Worm (Caenorhabditis elegans) whole organism, L2 larva: ENCODE results near the gene gln-2.

ENCODE experiments used
- C34F6.9 ChIP-seq: fragments of 150-350 bp; optimal IDR thresholded peaks from 2 replicates; lab custom pipeline; 2014; ENCODE audit warnings: missing biosample characterization, missing genetic modification characterization
- R02D3.7 ChIP-seq: fragments of 150-350 bp; optimal IDR thresholded peaks from 2 replicates; lab custom pipeline; 2014; ENCODE audit warnings: missing biosample characterization, missing genetic modification characterization
- aly-2 ChIP-seq: fragments of 150-350 bp; optimal IDR thresholded peaks from 2 replicates; lab custom pipeline; 2014; ENCODE audit warnings: missing biosample characterization, missing genetic modification characterization
- ama-1 ChIP-seq: fragments of 150-350 bp; optimal IDR thresholded peaks from 2 replicates; lab custom pipeline; 2018; ENCODE audit warnings: inconsistent platforms
- blmp-1 ChIP-seq: sonication (generic microtip); optimal IDR thresholded peaks from 2 replicates; lab custom pipeline; 2017; ENCODE audit warnings: missing genetic modification characterization, mild to moderate bottlenecking, missing compliant biosample characterization, antibody characterized with exemption, moderate library complexity; ENCODE audit not compliant: insufficient read depth
- ceh-16 ChIP-seq: fragments of 150-350 bp; optimal IDR thresholded peaks from 2 replicates; lab custom pipeline; 2014; ENCODE audit warnings: missing biosample characterization, missing genetic modification characterization
- ceh-82 ChIP-seq: fragments of 150-350 bp; optimal IDR thresholded peaks from 2 replicates; lab custom pipeline; 2014; ENCODE audit warnings: missing biosample characterization, missing genetic modification characterization
- crh-2 ChIP-seq: sonication (generic microtip); optimal IDR thresholded peaks from 2 replicates; lab custom pipeline; 2017; ENCODE audit warnings: missing biosample characterization, missing genetic modification characterization
- dmd-4 ChIP-seq: sonication (generic microtip); optimal IDR thresholded peaks from 2 replicates; lab custom pipeline; 2017; ENCODE audit warnings: missing biosample characterization, missing genetic modification characterization
- elt-1 ChIP-seq: fragments of 150-350 bp; optimal IDR thresholded peaks from 2 replicates; lab custom pipeline; 2014; ENCODE audit warnings: missing biosample characterization, missing genetic modification characterization
- elt-3 ChIP-seq: sonication (generic microtip); optimal IDR thresholded peaks from 2 replicates; lab custom pipeline; 2017; ENCODE audit warnings: missing biosample characterization, missing genetic modification characterization
- fos-1 ChIP-seq: fragments of 150-350 bp; optimal IDR thresholded peaks from 2 replicates; lab custom pipeline; 2014; ENCODE audit warnings: missing biosample characterization, missing genetic modification characterization
- gmeb-1 ChIP-seq: fragments of 150-350 bp; optimal IDR thresholded peaks from 2 replicates; lab custom pipeline; 2014; ENCODE audit warnings: missing biosample characterization, missing genetic modification characterization
- lin-13 ChIP-seq: fragments of 150-350 bp; optimal IDR thresholded peaks from 2 replicates; lab custom pipeline; 2014; ENCODE audit warnings: missing biosample characterization, missing genetic modification reagents, missing genetic modification characterization
- lin-39 ChIP-seq: fragments of 150-350 bp; optimal IDR thresholded peaks from 2 replicates; lab custom pipeline; 2014; ENCODE audit warnings: missing biosample characterization, missing genetic modification reagents, missing genetic modification characterization
- lsy-2 ChIP-seq, 2 experiments: fragments of 150-350 bp in 1 of 2; sonication (generic microtip) in 1 of 2; optimal IDR thresholded peaks; 2 replicates each; lab custom pipeline; 2014 to 2017; ENCODE audit warnings: missing biosample characterization in 2 of 2, missing genetic modification characterization in 2 of 2
- mbf-1 ChIP-seq: sonication (generic microtip); optimal IDR thresholded peaks from 2 replicates; lab custom pipeline; 2017; ENCODE audit warnings: missing biosample characterization, missing genetic modification characterization
- mdl-1 ChIP-seq, 2 experiments: fragments of 150-350 bp in 1 of 2; sonication (generic microtip) in 1 of 2; optimal IDR thresholded peaks; 2 replicates each; lab custom pipeline; 2017; ENCODE audit warnings: missing biosample characterization in 2 of 2, missing genetic modification characterization in 2 of 2
- nhr-10 ChIP-seq: sonication (generic microtip); optimal IDR thresholded peaks from 2 replicates; lab custom pipeline; 2017; ENCODE audit warnings: missing biosample characterization, missing genetic modification characterization
- nhr-12 ChIP-seq: fragments of 150-350 bp; optimal IDR thresholded peaks from 2 replicates; lab custom pipeline; 2014; ENCODE audit warnings: missing biosample characterization, missing genetic modification characterization
- nhr-129 ChIP-seq: fragments of 150-350 bp; optimal IDR thresholded peaks from 2 replicates; lab custom pipeline; 2014; ENCODE audit warnings: missing biosample characterization, missing genetic modification characterization
- nhr-21 ChIP-seq: fragments of 150-350 bp; optimal IDR thresholded peaks from 2 replicates; lab custom pipeline; 2014; ENCODE audit warnings: missing biosample characterization, missing genetic modification characterization
- nhr-25 ChIP-seq: fragments of 150-350 bp; sonication (generic microtip); optimal IDR thresholded peaks from 3 replicates; lab custom pipeline; 2014; ENCODE audit warnings: missing biosample characterization, missing genetic modification characterization
- nhr-6 ChIP-seq: fragments of 150-350 bp; optimal IDR thresholded peaks from 2 replicates; lab custom pipeline; 2014; ENCODE audit warnings: missing biosample characterization, missing genetic modification characterization
- nhr-77 ChIP-seq: fragments of 150-350 bp; optimal IDR thresholded peaks from 2 replicates; lab custom pipeline; 2014; ENCODE audit warnings: missing biosample characterization, missing genetic modification characterization
- peb-1 ChIP-seq: fragments of 150-350 bp; optimal IDR thresholded peaks from 2 replicates; lab custom pipeline; 2014; ENCODE audit warnings: missing biosample characterization, missing genetic modification characterization
- sem-4 ChIP-seq: fragments of 150-350 bp; optimal IDR thresholded peaks from 2 replicates; lab custom pipeline; 2014; ENCODE audit warnings: missing biosample characterization, missing genetic modification reagents, missing genetic modification characterization
- skn-1 ChIP-seq: sonication (generic microtip); optimal IDR thresholded peaks from 2 replicates; lab custom pipeline; 2017; ENCODE audit warnings: missing biosample characterization, missing genetic modification characterization
- sma-3 ChIP-seq: sonication (generic microtip); optimal IDR thresholded peaks from 2 replicates; lab custom pipeline; 2016; ENCODE audit warnings: missing genetic modification reagents, missing genetic modification characterization, missing compliant biosample characterization
- sma-9 ChIP-seq, 2 experiments: fragments of 150-350 bp in 1 of 2; sonication (generic microtip) in 1 of 2; optimal IDR thresholded peaks; 2 replicates each; lab custom pipeline; 2014 to 2016; ENCODE audit warnings: missing genetic modification characterization in 2 of 2, mild to moderate bottlenecking in 1 of 2, missing biosample characterization in 1 of 2, missing compliant biosample characterization in 1 of 2, missing genetic modification reagents in 1 of 2, moderate library complexity in 1 of 2
- unc-55 ChIP-seq: fragments of 150-350 bp; sonication (generic microtip); optimal IDR thresholded peaks from 3 replicates; lab custom pipeline; 2014; ENCODE audit warnings: missing biosample characterization, missing genetic modification reagents, missing genetic modification characterization
- unc-62 ChIP-seq: fragments of 150-350 bp; optimal IDR thresholded peaks from 2 replicates; lab custom pipeline; 2014; ENCODE audit warnings: missing biosample characterization, missing genetic modification reagents, missing genetic modification characterization
- ztf-11 ChIP-seq: sonication (generic microtip); optimal IDR thresholded peaks from 2 replicates; lab custom pipeline; 2017; ENCODE audit warnings: missing biosample characterization, missing genetic modification characterization
- ztf-4 ChIP-seq: fragments of 150-350 bp; optimal IDR thresholded peaks from 2 replicates; lab custom pipeline; 2014; ENCODE audit warnings: missing biosample characterization, missing genetic modification characterization

Gene gln-2

ce11 chrIII:9956665-9957401 is 12.2 kb upstream of the gln-2 start, which contains the start of gene alx-1 (continued):
- TF ChIP-seq lin-39 (no peak), elt-1 (tag; lab: Kevin White, UChicago) (no peak), sma-9 (GFP tag; optimal IDR thresholded peaks at IDR 0.05; lab: Kevin White, UChicago) (no peak), sma-9 (tag; optimal IDR thresholded peaks at IDR 0.05; lab: Kevin White, UChicago) (no peak), C34F6.9 (tag; lab: Kevin White, UChicago) (no peak), mdl-1 (tag; optimal IDR thresholded peaks at IDR 0.05; lab: Kevin White, UChicago) (no peak), nhr-10 (tag; lab: Kevin White, UChicago) (no peak)

- TF ChIP-seq C34F6.9 (tag; lab: Kevin White, UChicago) (peak; percentile 66), nhr-25 (no peak), blmp-1 (tag; lab: Kevin White, UChicago) (no peak), nhr-6 (no peak), fos-1 (tag; lab: Kevin White, UChicago) (peak; percentile 5), peb-1 (tag; lab: Kevin White, UChicago) (no peak), nhr-77 (no peak), unc-55 (GFP tag; lab: Kevin White, UChicago) (peak; percentile 60), lin-13 (no peak), ceh-16 (no peak), lsy-2 (tag; optimal IDR thresholded peaks at IDR 0.05; lab: Kevin White, UChicago) (peak in 1 of 2 experiments; percentile 34), nhr-12 (tag; lab: Kevin White, UChicago) (no peak), nhr-10 (tag; lab: Kevin White, UChicago) (no peak), gmeb-1 (tag; lab: Kevin White, UChicago) (no peak), elt-3 (tag; lab: Kevin White, UChicago) (no peak), lin-39 (no peak), nhr-129 (tag; lab: Kevin White, UChicago) (no peak)
Observed at ce11 chrIII:9956123-9956522, 11.5 kb upstream of the gln-2 start, which contains the start of gene mog-1. mog-1 (minus strand) TSS chrIII:9956215.

- TF ChIP-seq mbf-1 (no peak), unc-62 (GFP tag; lab: Kevin White, UChicago) (no peak), sma-3 (GFP tag; lab: Kevin White, UChicago) (no peak), ztf-11 (tag; lab: Kevin White, UChicago) (no peak), ceh-82 (tag; lab: Kevin White, UChicago) (no peak), nhr-77 (no peak), lsy-2 (tag; optimal IDR thresholded peaks at IDR 0.05; lab: Kevin White, UChicago) (no peak), dmd-4 (tag; lab: Kevin White, UChicago) (no peak), aly-2 (tag; lab: Kevin White, UChicago) (no peak), nhr-21 (no peak), nhr-25 (no peak), lin-39 (no peak), ceh-16 (no peak), skn-1 (tag; lab: Kevin White, UChicago) (no peak), ztf-4 (no peak), sem-4 (no peak)
Observed at ce11 chrIII:9951864-9952263, 7.2 kb upstream of the gln-2 start, which contains the start of gene K03H1.11. K03H1.11 (minus strand) TSS chrIII:9951964.

DNA sequence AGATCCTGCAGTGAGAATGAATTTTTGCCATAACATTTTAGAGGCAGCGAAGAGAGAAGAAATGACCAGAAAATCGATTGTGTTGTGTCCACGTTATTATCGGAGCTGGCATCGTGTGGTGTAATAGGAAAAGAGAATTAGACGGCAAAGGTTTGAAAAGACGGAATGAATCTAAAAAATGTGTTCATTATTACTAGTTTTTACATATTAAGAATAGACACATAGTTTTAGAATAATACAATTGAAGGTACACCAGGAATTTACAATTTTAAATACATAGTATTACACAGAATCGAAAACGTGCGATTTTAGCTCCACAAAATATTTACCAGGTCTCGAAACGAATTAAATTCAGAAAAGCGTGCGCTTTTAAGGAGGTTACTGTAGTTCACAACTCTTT is 5.6 kb upstream of the gln-2 start, which contains the start of gene K03H1.13:
Gene K03H1.13 (minus strand): TSS at position 101 of the 400 bp plus-strand sequence.
- no peak for TF ChIP-seq unc-62 (GFP tag; lab: Kevin White, UChicago)
- TF ChIP-seq unc-55 (GFP tag; lab: Kevin White, UChicago): peak; percentile 29
- TF ChIP-seq R02D3.7 (tag; lab: Kevin White, UChicago): no peak
- no peak for TF ChIP-seq ama-1 (lab: Kevin White, UChicago)
- TF ChIP-seq crh-2: no peak
- no peak for TF ChIP-seq sma-3 (GFP tag; lab: Kevin White, UChicago)
- no peak for TF ChIP-seq skn-1 (tag; lab: Kevin White, UChicago)
- peak; percentile 13 for TF ChIP-seq C34F6.9 (tag; lab: Kevin White, UChicago)
- no peak for TF ChIP-seq nhr-21
